Worm (Caenorhabditis elegans): Measurements from ENCODE around the gene ZK686.3.

ZK686.3 gene

ce11 chrIII:7769965-7770364 lies 1.1 kb upstream of the ZK686.3 start, which contains the start of gene snu-23:
Gene snu-23 (minus strand): TSS chrIII:7770120.
- TF ChIP-seq lir-3 (tag; optimal IDR thresholded peaks at IDR 0.05; ENCODE audit: poor library complexity) (no peak), rnt-1 (tag; optimal IDR thresholded peaks at IDR 0.05) (no peak), ceh-8 (GFP tag; optimal IDR thresholded peaks at IDR 0.05) (no peak), mab-9 (GFP tag; IDR thresholded peaks at IDR 0.05) (no peak), fkh-8 (tag; optimal IDR thresholded peaks at IDR 0.05) (no peak), ceh-82 (tag; optimal IDR thresholded peaks at IDR 0.05) (peak in 1 of 3 experiments; percentile 51), lin-13 (GFP tag; optimal IDR thresholded peaks at IDR 0.05) (no peak), egl-27 (tag; optimal IDR thresholded peaks at IDR 0.05) (no peak), efl-1 (optimal IDR thresholded peaks at IDR 0.05) (peak; percentile 42 to 43), efl-1 (GFP tag; optimal IDR thresholded peaks at IDR 0.05 in 1 of 2) (peak; percentile 48 to 93), mef-2 (tag; optimal IDR thresholded peaks at IDR 0.05) (no peak), isw-1 (GFP tag; IDR thresholded peaks at IDR 0.05) (no peak), nhr-71 (tag; optimal IDR thresholded peaks at IDR 0.05) (peak; percentile 10), dsc-1 (tag; optimal IDR thresholded peaks at IDR 0.05) (no peak), swsn-7 (tag; optimal IDR thresholded peaks at IDR 0.05) (no peak), lin-15B (tag; optimal IDR thresholded peaks at IDR 0.05) (no peak), ztf-11 (tag; optimal IDR thresholded peaks at IDR 0.05) (no peak), jun-1 (tag; optimal IDR thresholded peaks at IDR 0.05) (no peak), C04F5.9 (tag; optimal IDR thresholded peaks at IDR 0.05) (no peak), dpl-1 (GFP tag; optimal IDR thresholded peaks at IDR 0.05) (peak; percentile 10 to 48 (median 17)), Y116A8C.19 (tag; optimal IDR thresholded peaks at IDR 0.05; ENCODE audit: borderline replicate concordance) (no peak), F16B12.6 (tag; optimal IDR thresholded peaks at IDR 0.05) (peak; percentile 81), unc-62 (GFP tag; optimal IDR thresholded peaks at IDR 0.05) (no peak), tlp-1 (tag; optimal IDR thresholded peaks at IDR 0.05) (no peak), ceh-90 (tag; optimal IDR thresholded peaks at IDR 0.05) (no peak), ceh-63 (GFP tag; optimal IDR thresholded peaks at IDR 0.05) (no peak), unc-86 (tag; optimal IDR thresholded peaks at IDR 0.05) (no peak), elt-3 (tag; optimal IDR thresholded peaks at IDR 0.05) (no peak), elt-2 (tag; optimal IDR thresholded peaks at IDR 0.05) (no peak), nhr-11 (tag; optimal IDR thresholded peaks at IDR 0.05) (no peak), irx-1 (tag; optimal IDR thresholded peaks at IDR 0.05) (no peak), nhr-77 (tag; optimal IDR thresholded peaks at IDR 0.05) (no peak), nhr-76 (tag; optimal IDR thresholded peaks at IDR 0.05) (no peak), nhr-237 (tag; optimal IDR thresholded peaks at IDR 0.05) (no peak), ceh-88 (GFP tag; IDR thresholded peaks at IDR 0.05) (no peak), efl-3 (GFP tag; optimal IDR thresholded peaks at IDR 0.05) (no peak), nhr-19 (GFP tag; conservative IDR thresholded peaks at IDR 0.05) (no peak), vab-15 (tag; optimal IDR thresholded peaks at IDR 0.05) (no peak), alr-1 (tag; optimal IDR thresholded peaks at IDR 0.05; ENCODE audit: borderline replicate concordance) (no peak), skn-1 (tag; optimal IDR thresholded peaks at IDR 0.05) (no peak), ama-1 (optimal IDR thresholded peaks at IDR 0.05) (no peak), pag-3 (tag; optimal IDR thresholded peaks at IDR 0.05; ENCODE audit: borderline replicate concordance, insufficient read depth) (no peak), xbp-1 (tag; optimal IDR thresholded peaks at IDR 0.05) (peak; percentile 9), tbx-2 (tag; optimal IDR thresholded peaks at IDR 0.05) (no peak), lsy-2 (tag; optimal IDR thresholded peaks at IDR 0.05) (peak; percentile 84 to 97), hpl-2 (GFP tag; optimal IDR thresholded peaks at IDR 0.05) (no peak), ztf-4 (tag; optimal IDR thresholded peaks at IDR 0.05) (no peak), lin-14 (GFP tag; optimal IDR thresholded peaks at IDR 0.05) (peak; percentile 24), lin-39 (tag; optimal IDR thresholded peaks at IDR 0.05) (no peak), unc-98 (GFP tag; IDR thresholded peaks at IDR 0.05) (no peak), nhr-85 (tag) (no peak), aha-1 (tag; optimal IDR thresholded peaks at IDR 0.05) (no peak), hlh-4 (tag; optimal IDR thresholded peaks at IDR 0.05) (no peak), C34B4.2 (tag; optimal IDR thresholded peaks at IDR 0.05) (no peak)

Data from whole organism, L1 larva.